Fruit fly (Drosophila melanogaster) Kc167 (cell line): Measurements from ENCODE around the gene Grx5.

Experiments used
- Myc ChIP-seq: fragments of >200 bp; optimal IDR thresholded peaks from 2 replicates; lab custom pipeline; 2017; ENCODE audit warnings: missing external identifiers
- Sin3A ChIP-seq: fragments of >200 bp; optimal IDR thresholded peaks from 2 replicates; lab custom pipeline; 2018; ENCODE audit warnings: missing external identifiers
- h ChIP-seq: fragments of >200 bp; optimal IDR thresholded peaks from 3 replicates; lab custom pipeline; 2018; ENCODE audit warnings: missing external identifiers
- insv ChIP-seq: fragments of >200 bp; optimal IDR thresholded peaks from 3 replicates; lab custom pipeline; 2018; ENCODE audit warnings: missing external identifiers
- psq ChIP-seq: fragments of >200 bp; optimal IDR thresholded peaks from 2 replicates; lab custom pipeline; 2017; ENCODE audit warnings: missing external identifiers
- ttk ChIP-seq: sonication (Bioruptor generic); optimal IDR thresholded peaks from 2 replicates; lab custom pipeline; 2017; ENCODE audit warnings: missing external identifiers

DNA sequence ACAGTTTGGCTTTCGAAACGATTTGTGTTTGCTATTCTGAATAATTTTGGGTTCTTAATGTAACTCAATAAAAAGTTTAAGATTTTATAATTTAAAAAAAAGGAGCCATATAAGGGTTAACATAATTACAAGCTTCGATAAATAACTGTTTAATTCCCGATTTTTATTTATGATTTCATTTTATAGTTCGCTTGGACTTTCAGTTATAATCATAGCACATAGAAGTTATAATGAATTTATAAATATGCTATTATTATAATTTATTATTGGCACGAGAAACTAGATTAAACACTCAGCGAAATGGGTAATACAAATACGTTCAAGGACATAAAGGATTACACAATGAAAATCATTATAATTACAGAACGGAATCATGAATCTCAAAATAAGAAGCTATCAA lies 1.6 kb downstream of the Grx5 start, which contains the start of gene CG14410:
- TF ChIP-seq psq (lab: Kevin White, UChicago), result no peak
- no peak for TF ChIP-seq Sin3A (lab: Kevin White, UChicago)
- no peak for TF ChIP-seq ttk (lab: Kevin White, UChicago)
- TF ChIP-seq h, result no peak
- no peak for TF ChIP-seq insv
- TF ChIP-seq Myc (lab: Kevin White, UChicago), result no peak
